Fruit fly (Drosophila melanogaster) whole organism, wandering third instar larva: ENCODE data around the gene Cyp9f2.

Source experiments
- CG9705 ChIP-seq: fragments of 200-800 bp; sonication (Bioruptor generic); optimal IDR thresholded peaks from 2 replicates; lab custom pipeline; 2018; ENCODE audit warnings: missing biosample characterization, mild to moderate bottlenecking, missing genetic modification characterization
- Dfd ChIP-seq: fragments of >200 bp; optimal IDR thresholded peaks from 2 replicates; lab custom pipeline; 2017; ENCODE audit warnings: missing biosample characterization, missing genetic modification characterization
- Hr78 ChIP-seq: fragments of >200 bp; optimal IDR thresholded peaks from 2 replicates; lab custom pipeline; 2017; ENCODE audit warnings: missing biosample characterization, missing genetic modification characterization
- Myc ChIP-seq: fragments of >200 bp; optimal IDR thresholded peaks from 2 replicates; lab custom pipeline; 2017
- Vsx2 ChIP-seq: fragments of 200-300, 225-300 bp; sonication (Bioruptor generic); optimal IDR thresholded peaks from 2 replicates; lab custom pipeline; 2018; ENCODE audit warnings: missing biosample characterization, missing genetic modification characterization; ENCODE audit not compliant: partially characterized antibody
- ey ChIP-seq: fragments of 200-800 bp; sonication (Bioruptor generic); optimal IDR thresholded peaks from 2 replicates; lab custom pipeline; 2016; ENCODE audit warnings: missing biosample characterization, missing genetic modification characterization
- h ChIP-seq: fragments of 200-800 bp; sonication (Bioruptor generic); optimal IDR thresholded peaks from 3 replicates; lab custom pipeline; 2016; ENCODE audit warnings: missing biosample characterization, mild to moderate bottlenecking, missing genetic modification characterization
- lola ChIP-seq: fragments of >200 bp; optimal IDR thresholded peaks from 2 replicates; lab custom pipeline; 2017; ENCODE audit warnings: missing biosample characterization, missing genetic modification characterization
- psq ChIP-seq: fragments of 200-800 bp; sonication (Bioruptor generic); optimal IDR thresholded peaks from 3 replicates; lab custom pipeline; 2017; ENCODE audit warnings: missing biosample characterization, mild to moderate bottlenecking, missing genetic modification characterization, moderate library complexity
- rgr ChIP-seq: fragments of 200-800 bp; sonication (Bioruptor generic); optimal IDR thresholded peaks from 3 replicates; lab custom pipeline; 2016; ENCODE audit warnings: missing biosample characterization, mild to moderate bottlenecking, missing genetic modification characterization
- usp ChIP-seq: fragments of >200 bp; optimal IDR thresholded peaks from 2 replicates; lab custom pipeline; 2017; ENCODE audit warnings: missing biosample characterization, missing genetic modification characterization
- woc ChIP-seq: sonication (Bioruptor generic); optimal IDR thresholded peaks from 2 replicates; lab custom pipeline; 2016; ENCODE audit warnings: missing biosample characterization, mild to moderate bottlenecking, missing genetic modification characterization

DNA sequence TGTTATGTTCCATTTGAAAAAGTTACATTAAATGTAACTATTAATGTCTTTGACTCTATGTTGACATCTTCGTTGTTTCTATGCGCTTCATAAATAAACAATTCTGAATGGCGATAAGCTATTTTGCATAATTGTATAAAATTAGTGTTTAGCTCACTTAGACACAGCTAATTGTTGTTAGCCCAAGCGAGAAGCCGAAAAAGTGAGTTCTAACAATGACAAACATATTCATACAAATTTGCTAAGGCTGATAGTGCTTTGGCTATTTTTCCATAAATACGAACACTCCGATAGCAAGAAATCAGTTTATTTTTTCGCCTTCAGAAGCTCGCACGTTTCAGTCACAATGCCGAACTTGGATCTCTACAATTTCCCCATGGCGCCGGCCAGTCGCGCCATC is 27.6 kb downstream of the Cyp9f2 start, which contains the start of gene GstD7:
- TF ChIP-seq woc (GFP tag; lab: Kevin White, UChicago): no peak
- no peak for TF ChIP-seq Hr78 (GFP tag; lab: Kevin White, UChicago)
- no peak for TF ChIP-seq lola (GFP tag; lab: Kevin White, UChicago)
- no peak for TF ChIP-seq ey (GFP tag; lab: Kevin White, UChicago)
- no peak for TF ChIP-seq h
- no peak for TF ChIP-seq Vsx2 (GFP tag; lab: Kevin White, UChicago)
- no peak for TF ChIP-seq CG9705 (GFP tag; lab: Kevin White, UChicago)
- TF ChIP-seq usp: no peak
- no peak for TF ChIP-seq rgr (GFP tag; lab: Kevin White, UChicago)
- no peak for TF ChIP-seq psq (GFP tag; lab: Kevin White, UChicago)
- no peak for TF ChIP-seq Myc
- no peak for TF ChIP-seq Dfd (GFP tag; lab: Kevin White, UChicago)
